Worm (Caenorhabditis elegans) whole organism, L4/young adult: ENCODE data around the gene ebax-1.
A peak's percentile ranks its signal among the peaks of the same experiment; 100 is the strongest.

Source experiments
- W03F9.2 ChIP-seq: fragments of 150-350 bp; optimal IDR thresholded peaks from 2 replicates; lab custom pipeline; 2014; ENCODE audit warnings: missing biosample characterization, missing genetic modification characterization
- him-1 ChIP-seq: sonication (generic microtip); optimal IDR thresholded peaks from 2 replicates; lab custom pipeline; 2016; ENCODE audit warnings: missing genotype, missing genetic modification reagents, missing genetic modification characterization, missing compliant biosample characterization

DNA sequence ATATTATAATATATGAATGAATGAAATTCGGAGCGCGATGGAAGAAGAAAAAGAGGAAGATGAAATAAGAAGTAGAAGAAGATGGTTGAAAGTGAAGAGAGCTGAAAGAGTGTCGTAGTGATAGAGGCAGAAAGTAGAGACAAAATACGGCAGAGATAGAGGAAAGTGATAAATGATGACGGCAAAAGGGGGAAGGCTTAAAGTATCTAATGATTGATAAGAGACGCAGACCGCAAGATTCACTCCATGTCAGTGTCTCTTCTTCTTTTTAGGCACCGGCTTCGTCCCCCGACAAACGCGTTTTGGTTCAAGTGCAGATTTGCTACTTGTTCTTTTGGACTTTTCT lies 55.6 kb downstream of the ebax-1 start:
- TF ChIP-seq W03F9.2 (tag; lab: Kevin White, UChicago) (peak; percentile 27), him-1 (tag; lab: Kevin White, UChicago) (no peak)
